Fruit fly (Drosophila melanogaster): ENCODE data around the gene CG12723.

Gene CG12723

dm6 chrX:13228208-13228606 lies 36.5 kb upstream of the CG12723 start:
- TF ChIP-seq usp (GFP tag; optimal IDR thresholded peaks at IDR 0.05) (no peak), pan (optimal IDR thresholded peaks at IDR 0.05) (no peak), psq (optimal IDR thresholded peaks at IDR 0.05) (no peak), CG8478 (optimal IDR thresholded peaks at IDR 0.05) (no peak), EcR (GFP tag; optimal IDR thresholded peaks at IDR 0.05) (no peak), Dll (optimal IDR thresholded peaks at IDR 0.05) (no peak)

dm6 chrX:13227505-13228207 lies 36.0 kb upstream of the CG12723 start:
- TF ChIP-seq EcR (GFP tag; optimal IDR thresholded peaks at IDR 0.05) (no peak), CG8478 (optimal IDR thresholded peaks at IDR 0.05) (no peak), pan (optimal IDR thresholded peaks at IDR 0.05) (no peak), Dll (optimal IDR thresholded peaks at IDR 0.05) (no peak), usp (GFP tag; optimal IDR thresholded peaks at IDR 0.05) (no peak), psq (optimal IDR thresholded peaks at IDR 0.05) (no peak)

- TF ChIP-seq Dll (optimal IDR thresholded peaks at IDR 0.05) = no peak
- TF ChIP-seq pan (optimal IDR thresholded peaks at IDR 0.05) = no peak
- TF ChIP-seq CG8478 (optimal IDR thresholded peaks at IDR 0.05) = no peak
- no peak for TF ChIP-seq psq (optimal IDR thresholded peaks at IDR 0.05)
- TF ChIP-seq EcR (GFP tag; optimal IDR thresholded peaks at IDR 0.05) = no peak
- no peak for TF ChIP-seq usp (GFP tag; optimal IDR thresholded peaks at IDR 0.05)
Observed at dm6 chrX:13226478-13226877, 34.8 kb upstream of the CG12723 start.

- TF ChIP-seq usp (GFP tag; optimal IDR thresholded peaks at IDR 0.05) (no peak), psq (optimal IDR thresholded peaks at IDR 0.05) (no peak), EcR (GFP tag; optimal IDR thresholded peaks at IDR 0.05) (no peak), pan (optimal IDR thresholded peaks at IDR 0.05) (no peak), CG8478 (optimal IDR thresholded peaks at IDR 0.05) (no peak), Dll (optimal IDR thresholded peaks at IDR 0.05) (no peak)
Observed at dm6 chrX:13224846-13225245, 33.2 kb upstream of the CG12723 start.

dm6 chrX:13221835-13222234 lies 30.2 kb upstream of the CG12723 start:
- TF ChIP-seq Dll (optimal IDR thresholded peaks at IDR 0.05) (no peak), pan (optimal IDR thresholded peaks at IDR 0.05) (no peak), psq (optimal IDR thresholded peaks at IDR 0.05) (no peak), usp (GFP tag; optimal IDR thresholded peaks at IDR 0.05) (no peak), EcR (GFP tag; optimal IDR thresholded peaks at IDR 0.05) (no peak), CG8478 (optimal IDR thresholded peaks at IDR 0.05) (no peak)

- no peak for TF ChIP-seq CG8478 (optimal IDR thresholded peaks at IDR 0.05)
- no peak for TF ChIP-seq psq (optimal IDR thresholded peaks at IDR 0.05)
- TF ChIP-seq usp (GFP tag; optimal IDR thresholded peaks at IDR 0.05) = no peak
Observed at dm6 chrX:13221311-13221710, 29.6 kb upstream of the CG12723 start.

- TF ChIP-seq EcR (GFP tag; optimal IDR thresholded peaks at IDR 0.05) (no peak), CG8478 (optimal IDR thresholded peaks at IDR 0.05) (no peak), psq (optimal IDR thresholded peaks at IDR 0.05) (no peak), usp (GFP tag; optimal IDR thresholded peaks at IDR 0.05) (no peak), Dll (optimal IDR thresholded peaks at IDR 0.05) (no peak), pan (optimal IDR thresholded peaks at IDR 0.05) (no peak)
Observed at dm6 chrX:13220418-13220817, 28.7 kb upstream of the CG12723 start.

dm6 chrX:13219290-13219689 lies 27.6 kb upstream of the CG12723 start:
- TF ChIP-seq EcR (GFP tag; optimal IDR thresholded peaks at IDR 0.05) (no peak), Dll (optimal IDR thresholded peaks at IDR 0.05) (no peak), psq (optimal IDR thresholded peaks at IDR 0.05) (no peak), pan (optimal IDR thresholded peaks at IDR 0.05) (no peak), CG8478 (optimal IDR thresholded peaks at IDR 0.05) (no peak), usp (GFP tag; optimal IDR thresholded peaks at IDR 0.05) (no peak)

dm6 chrX:13214056-13214455 lies 22.4 kb upstream of the CG12723 start:
- TF ChIP-seq psq (optimal IDR thresholded peaks at IDR 0.05) (no peak), pan (optimal IDR thresholded peaks at IDR 0.05) (no peak), EcR (GFP tag; optimal IDR thresholded peaks at IDR 0.05) (no peak), CG8478 (optimal IDR thresholded peaks at IDR 0.05) (no peak), usp (GFP tag; optimal IDR thresholded peaks at IDR 0.05) (no peak), Dll (optimal IDR thresholded peaks at IDR 0.05) (no peak)

- TF ChIP-seq CG8478 (optimal IDR thresholded peaks at IDR 0.05) = no peak
- no peak for TF ChIP-seq usp (GFP tag; optimal IDR thresholded peaks at IDR 0.05)
- no peak for TF ChIP-seq Dll (optimal IDR thresholded peaks at IDR 0.05)
- no peak for TF ChIP-seq EcR (GFP tag; optimal IDR thresholded peaks at IDR 0.05)
- TF ChIP-seq psq (optimal IDR thresholded peaks at IDR 0.05) = no peak
- no peak for TF ChIP-seq pan (optimal IDR thresholded peaks at IDR 0.05)
Observed at dm6 chrX:13212138-13212481, 20.4 kb upstream of the CG12723 start, which contains the start of gene REG. REG (plus strand) TSS chrX:13212325.

dm6 chrX:13211357-13212137 lies 19.9 kb upstream of the CG12723 start, which contains the start of gene sno:
sno (minus strand) TSS chrX:13211674.
- TF ChIP-seq usp (GFP tag; optimal IDR thresholded peaks at IDR 0.05) = no peak
- TF ChIP-seq pan (optimal IDR thresholded peaks at IDR 0.05) = no peak
- TF ChIP-seq CG8478 (optimal IDR thresholded peaks at IDR 0.05) = no peak
- TF ChIP-seq EcR (GFP tag; optimal IDR thresholded peaks at IDR 0.05) = no peak
- TF ChIP-seq Dll (optimal IDR thresholded peaks at IDR 0.05) = no peak
- no peak for TF ChIP-seq psq (optimal IDR thresholded peaks at IDR 0.05)

- TF ChIP-seq psq (optimal IDR thresholded peaks at IDR 0.05) (no peak), usp (GFP tag; optimal IDR thresholded peaks at IDR 0.05) (no peak), Dll (optimal IDR thresholded peaks at IDR 0.05) (no peak)
Observed at dm6 chrX:13210429-13210828, 18.7 kb upstream of the CG12723 start.
